Worm (Caenorhabditis elegans): Measurements from ENCODE around the gene T23G4.2.

DNA sequence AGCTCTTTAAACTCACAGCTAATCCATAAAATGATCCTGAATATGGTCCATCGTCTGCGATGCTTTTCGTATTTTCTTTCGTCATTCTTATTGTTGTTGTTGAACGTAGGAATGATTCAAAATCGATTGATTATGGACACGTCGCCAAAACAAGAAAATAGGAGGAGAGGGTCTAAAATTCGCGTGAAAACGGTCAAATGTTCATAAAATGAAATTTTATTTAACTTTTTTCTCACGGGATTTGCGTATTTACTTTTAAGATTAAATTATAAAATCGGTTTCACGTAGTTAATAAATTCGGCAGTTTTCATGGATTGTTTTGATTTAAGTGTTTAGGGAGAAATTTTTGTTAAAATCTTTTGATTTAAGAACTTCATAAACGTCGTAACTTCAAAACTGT, 40.2 kb downstream of the T23G4.2 start, which contains the start of gene C08F11.10:
- TF ChIP-seq elt-1 (tag; optimal IDR thresholded peaks at IDR 0.05): no peak
- no peak for TF ChIP-seq blmp-1 (tag; optimal IDR thresholded peaks at IDR 0.05; ENCODE audit: insufficient read depth)
- TF ChIP-seq unc-55 (GFP tag; optimal IDR thresholded peaks at IDR 0.05): no peak
- no peak for TF ChIP-seq ztf-11 (tag; optimal IDR thresholded peaks at IDR 0.05)
